Fruit fly (Drosophila melanogaster) whole organism, embryonic: ENCODE measurements around the gene anchor.
A peak's percentile ranks its signal among the peaks of the same experiment; 100 is the strongest.

ENCODE experiments used
- Abd-B ChIP-seq: fragments of 200-800 bp; sonication (Bioruptor generic); optimal IDR thresholded peaks from 2 replicates; lab custom pipeline; 2018; ENCODE audit warnings: missing biosample characterization, mild to moderate bottlenecking, missing genetic modification characterization, moderate library complexity
- Atf6 ChIP-seq: fragments of 200-800 bp; sonication (Bioruptor generic); IDR thresholded peaks from 2 replicates; pipeline ENCODE4 v1.3.6; 2022; ENCODE audit warnings: missing biosample characterization, missing genetic modification characterization
- B-H2 ChIP-seq: fragments of 200-800 bp; sonication (Bioruptor generic); optimal IDR thresholded peaks from 2 replicates; lab custom pipeline; 2018; ENCODE audit warnings: missing biosample characterization, mild to moderate bottlenecking, missing genetic modification characterization
- BtbVII ChIP-seq: fragments of 200-800 bp; sonication (Bioruptor generic); optimal IDR thresholded peaks from 3 replicates; lab custom pipeline; 2017; ENCODE audit warnings: missing biosample characterization, mild to moderate bottlenecking, missing genetic modification characterization
- Bteb2 ChIP-seq: fragments of 200-800 bp; sonication (Bioruptor generic); optimal IDR thresholded peaks from 2 replicates; lab custom pipeline; 2016; ENCODE audit warnings: missing biosample characterization, missing genetic modification characterization
- CG11398 ChIP-seq: fragments of 200-800 bp; sonication (Bioruptor generic); optimal IDR thresholded peaks from 2 replicates; lab custom pipeline; 2016; ENCODE audit warnings: missing biosample characterization, missing genetic modification characterization
- CG13296 ChIP-seq: fragments of 200-800 bp; sonication (Bioruptor generic); optimal IDR thresholded peaks from 3 replicates; lab custom pipeline; 2018; ENCODE audit warnings: missing biosample characterization, mild to moderate bottlenecking, missing genetic modification characterization
- CG15073 ChIP-seq: fragments of 200-800 bp; sonication (Bioruptor generic); optimal IDR thresholded peaks from 2 replicates; lab custom pipeline; 2016; ENCODE audit warnings: missing biosample characterization, missing genetic modification characterization
- CG15514 ChIP-seq: fragments of 200-800 bp; sonication (Bioruptor generic); optimal IDR thresholded peaks from 3 replicates; lab custom pipeline; 2017; ENCODE audit warnings: missing biosample characterization, missing genetic modification characterization, mild to moderate bottlenecking, moderate library complexity, missing genetic modification reagents
- CG17568 ChIP-seq: fragments of 200-800 bp; sonication (Bioruptor generic); optimal IDR thresholded peaks from 2 replicates; lab custom pipeline; 2018; ENCODE audit warnings: missing biosample characterization, mild to moderate bottlenecking, missing genetic modification characterization, moderate library complexity
- CG1792 ChIP-seq: fragments of 200-800 bp; sonication (Bioruptor generic); optimal IDR thresholded peaks from 2 replicates; lab custom pipeline; 2016; ENCODE audit warnings: missing biosample characterization, missing genetic modification characterization
- CG18011 ChIP-seq: fragments of 200-800 bp; sonication (Bioruptor generic); optimal IDR thresholded peaks from 2 replicates; lab custom pipeline; 2017; ENCODE audit warnings: missing biosample characterization, missing genetic modification characterization, mild to moderate bottlenecking, moderate library complexity, missing genotype
- CG3163 ChIP-seq: fragments of 200-800 bp; sonication (Bioruptor generic); optimal IDR thresholded peaks from 3 replicates; lab custom pipeline; 2016; ENCODE audit warnings: missing biosample characterization, missing genetic modification characterization
- CG33213 ChIP-seq: fragments of 200-800 bp; sonication (Bioruptor generic); optimal IDR thresholded peaks from 3 replicates; lab custom pipeline; 2016; ENCODE audit warnings: missing biosample characterization, missing genetic modification characterization
- CG34224 ChIP-seq: fragments of 200-800 bp; sonication (Bioruptor generic); IDR thresholded peaks from 3 replicates; pipeline ENCODE4 v1.3.6; 2022; ENCODE audit warnings: missing biosample characterization, missing genetic modification characterization; ENCODE audit not compliant: partially characterized antibody
- CG4424 ChIP-seq: fragments of 200-800 bp; sonication (Bioruptor generic); optimal IDR thresholded peaks from 3 replicates; lab custom pipeline; 2016; ENCODE audit warnings: missing biosample characterization, missing genetic modification characterization
- CG4854 ChIP-seq: fragments of 200-800 bp; sonication (Bioruptor generic); optimal IDR thresholded peaks from 2 replicates; lab custom pipeline; 2016; ENCODE audit warnings: missing biosample characterization, missing genetic modification characterization, inconsistent platforms
- CG6854 ChIP-seq: fragments of 200-800 bp; sonication (Bioruptor generic); optimal IDR thresholded peaks from 3 replicates; lab custom pipeline; 2017; ENCODE audit warnings: missing biosample characterization, mild to moderate bottlenecking, missing genetic modification characterization
- CG7928 ChIP-seq: fragments of 200-800 bp; sonication (Bioruptor generic); optimal IDR thresholded peaks from 2 replicates; lab custom pipeline; 2017; ENCODE audit warnings: missing biosample characterization, mild to moderate bottlenecking, missing genetic modification characterization
- Dbx ChIP-seq: fragments of 200-800 bp; sonication (Bioruptor generic); IDR thresholded peaks from 3 replicates; pipeline ENCODE4 v1.3.6; 2022; ENCODE audit warnings: missing biosample characterization, missing genetic modification characterization
- E2f2 ChIP-seq: fragments of 200-800 bp; sonication (Bioruptor generic); IDR thresholded peaks from 2 replicates; pipeline ENCODE4 v1.3.6; 2022; ENCODE audit warnings: missing biosample characterization, missing genetic modification characterization
- H15 ChIP-seq: fragments of 200-800 bp; sonication (Bioruptor generic); IDR thresholded peaks from 3 replicates; pipeline ENCODE4 v1.3.6; 2022; ENCODE audit warnings: missing biosample characterization, missing genetic modification characterization
- HHEX ChIP-seq: fragments of 200-800 bp; sonication (Bioruptor generic); optimal IDR thresholded peaks from 3 replicates; lab custom pipeline; 2017; ENCODE audit warnings: missing biosample characterization, mild to moderate bottlenecking, missing genetic modification characterization, missing genetic modification reagents
- Hmr ChIP-seq: fragments of 200-800 bp; sonication (Bioruptor generic); optimal IDR thresholded peaks from 3 replicates; lab custom pipeline; 2017; ENCODE audit warnings: mild to moderate bottlenecking, missing biosample characterization, missing genetic modification reagents, missing genetic modification characterization
- Lim3 ChIP-seq: fragments of 200-800 bp; sonication (Bioruptor generic); IDR thresholded peaks from 2 replicates; pipeline ENCODE4 v1.3.6; 2022; ENCODE audit warnings: missing biosample characterization, missing genetic modification characterization
- Med ChIP-seq: fragments of 200-800 bp; sonication (Bioruptor generic); peaks from one replicate; lab custom pipeline; 2016; ENCODE audit warnings: missing biosample characterization, missing genetic modification characterization, mild to moderate bottlenecking, inconsistent platforms, moderate library complexity
- Mes4 ChIP-seq: fragments of 200-800 bp; sonication (Bioruptor generic); optimal IDR thresholded peaks from 2 replicates; lab custom pipeline; 2016; ENCODE audit warnings: missing biosample characterization, missing genetic modification characterization
- NFAT ChIP-seq: fragments of 200-800 bp; sonication (Bioruptor generic); IDR thresholded peaks from 2 replicates; pipeline ENCODE4 v1.3.6; 2022; ENCODE audit warnings: missing biosample characterization, missing genetic modification characterization
- Nf-YC ChIP-seq: fragments of 200-800 bp; optimal IDR thresholded peaks from 3 replicates; lab custom pipeline; 2019; ENCODE audit warnings: missing biosample characterization, mild to moderate bottlenecking, missing genetic modification characterization, moderate library complexity
- Ravus ChIP-seq: fragments of 200-800 bp; sonication (Bioruptor generic); IDR thresholded peaks from 2 replicates; pipeline ENCODE4 v1.3.6; 2022; ENCODE audit warnings: missing biosample characterization, missing genetic modification characterization
- Side ChIP-seq: fragments of 200-800 bp; sonication (Bioruptor generic); optimal IDR thresholded peaks from 2 replicates; lab custom pipeline; 2016; ENCODE audit warnings: missing biosample characterization, missing genetic modification characterization
- YL-1 ChIP-seq: fragments of 200-800 bp; sonication (Bioruptor generic); optimal IDR thresholded peaks from 3 replicates; lab custom pipeline; 2017; ENCODE audit warnings: missing biosample characterization, mild to moderate bottlenecking, missing genetic modification characterization
- ash1 ChIP-seq: fragments of 200-800 bp; sonication (Bioruptor generic); optimal IDR thresholded peaks from 2 replicates; lab custom pipeline; 2018; ENCODE audit warnings: missing biosample characterization, mild to moderate bottlenecking, missing genetic modification characterization
- bcd ChIP-seq: fragments of 200-800 bp; sonication (Bioruptor generic); optimal IDR thresholded peaks from 2 replicates; lab custom pipeline; 2017; ENCODE audit warnings: missing biosample characterization, mild to moderate bottlenecking, missing genetic modification characterization
- caup ChIP-seq: fragments of 200-800 bp; sonication (Bioruptor generic); optimal IDR thresholded peaks from 3 replicates; lab custom pipeline; 2017; ENCODE audit warnings: missing biosample characterization, mild to moderate bottlenecking, missing genetic modification characterization, moderate library complexity; ENCODE audit not compliant: severe bottlenecking
- chm ChIP-seq: fragments of 200-800 bp; sonication (Bioruptor generic); IDR thresholded peaks from 2 replicates; pipeline ENCODE4 v1.3.6; 2022; ENCODE audit warnings: missing biosample characterization, missing genetic modification characterization
- crc ChIP-seq: fragments of 200-800 bp; sonication (Bioruptor generic); optimal IDR thresholded peaks from 2 replicates; lab custom pipeline; 2016; ENCODE audit warnings: missing biosample characterization, missing genetic modification characterization
- dm ChIP-seq: fragments of 200-800 bp; sonication (Bioruptor generic); optimal IDR thresholded peaks from 3 replicates; lab custom pipeline; 2016; ENCODE audit warnings: missing biosample characterization, missing genetic modification characterization
- ems ChIP-seq: fragments of 200-800 bp; sonication (Bioruptor generic); optimal IDR thresholded peaks from 3 replicates; lab custom pipeline; 2016; ENCODE audit warnings: missing biosample characterization, missing genetic modification characterization
- exex ChIP-seq: fragments of 200-800 bp; sonication (Bioruptor generic); optimal IDR thresholded peaks from 4 replicates; lab custom pipeline; 2018; ENCODE audit warnings: missing biosample characterization, mild to moderate bottlenecking, missing genetic modification characterization, moderate library complexity
- fd3F ChIP-seq: fragments of 200-800 bp; sonication (Bioruptor generic); optimal IDR thresholded peaks from 2 replicates; lab custom pipeline; 2018; ENCODE audit warnings: missing biosample characterization, mild to moderate bottlenecking, missing genetic modification characterization, moderate library complexity
- gem ChIP-seq: fragments of 200-800 bp; sonication (Bioruptor generic); optimal IDR thresholded peaks from 2 replicates; lab custom pipeline; 2019; ENCODE audit warnings: missing biosample characterization, mild to moderate bottlenecking, missing genetic modification characterization, moderate library complexity
- grn ChIP-seq: fragments of 200-800 bp; sonication (Bioruptor generic); optimal IDR thresholded peaks from 3 replicates; lab custom pipeline; 2017; ENCODE audit warnings: missing biosample characterization, missing genetic modification characterization
- her ChIP-seq: fragments of 200-800 bp; sonication (Bioruptor generic); optimal IDR thresholded peaks from 2 replicates; lab custom pipeline; 2016; ENCODE audit warnings: missing biosample characterization, missing genetic modification characterization
- lab ChIP-seq: fragments of 200-800 bp; sonication (Bioruptor generic); optimal IDR thresholded peaks from 3 replicates; lab custom pipeline; 2017; ENCODE audit warnings: missing biosample characterization, missing genetic modification characterization, mild to moderate bottlenecking, moderate library complexity, missing genetic modification reagents
- luna ChIP-seq: fragments of 200-800 bp; sonication (Bioruptor generic); optimal IDR thresholded peaks from 2 replicates; lab custom pipeline; 2016; ENCODE audit warnings: missing biosample characterization, missing genetic modification characterization
- mirr ChIP-seq: fragments of 200-800 bp; sonication (Bioruptor generic); optimal IDR thresholded peaks from 3 replicates; lab custom pipeline; 2018; ENCODE audit warnings: missing biosample characterization, mild to moderate bottlenecking, missing genetic modification characterization
- pzg ChIP-seq: fragments of 200-800 bp; sonication (Bioruptor generic); optimal IDR thresholded peaks from 3 replicates; lab custom pipeline; 2018; ENCODE audit warnings: missing biosample characterization, mild to moderate bottlenecking, missing genetic modification characterization, moderate library complexity
- seq ChIP-seq: fragments of 200-800 bp; sonication (Bioruptor generic); IDR thresholded peaks from 2 replicates; pipeline ENCODE4 v1.3.6; 2022; ENCODE audit warnings: missing biosample characterization, missing genetic modification characterization
- wek ChIP-seq: fragments of 200-800 bp; sonication (Bioruptor generic); optimal IDR thresholded peaks from 3 replicates; lab custom pipeline; 2018; ENCODE audit warnings: missing biosample characterization, mild to moderate bottlenecking, missing genetic modification characterization, moderate library complexity
- zf30C ChIP-seq: fragments of 200-800 bp; sonication (Bioruptor generic); optimal IDR thresholded peaks from 3 replicates; lab custom pipeline; 2018; ENCODE audit warnings: missing biosample characterization, mild to moderate bottlenecking, missing genetic modification characterization

The anchor gene

dm6 chr3L:17659268-17659589, 37.6 kb downstream of the anchor start (continued):
- TF ChIP-seq CG11398 (peak; percentile 41), CG17568 (GFP tag; lab: Kevin White, UChicago) (peak; percentile 12), Abd-B (GFP tag; lab: Kevin White, UChicago) (no peak), bcd (GFP tag; lab: Kevin White, UChicago) (peak; percentile 13), ems (GFP tag; lab: Kevin White, UChicago) (peak; percentile 9), H15 (GFP tag; lab: Robert Waterston, UW) (no peak), CG3163 (peak; percentile 30), YL-1 (peak; percentile 15), CG4854 (GFP tag; lab: Kevin White, UChicago) (peak; percentile 7), Nf-YC (tag; lab: Kevin White, UChicago) (no peak), BtbVII (GFP tag; lab: Kevin White, UChicago) (peak; percentile 49), luna (GFP tag; lab: Kevin White, UChicago) (peak; percentile 33), CG1792 (GFP tag; lab: Kevin White, UChicago) (peak; percentile 33), NFAT (peak; percentile 70), Ravus (no peak), E2f2 (GFP tag; lab: Robert Waterston, UW) (0 out of 2 replicates have a peak, but pooled peaks have one; percentile 14), B-H2 (GFP tag; lab: Kevin White, UChicago) (peak; percentile 82), CG4424 (peak; percentile 18), lab (peak; percentile 86), seq (peak; percentile 55; the same call in 1 of the 2 replicates), wek (peak; percentile 4), Mes4 (GFP tag; lab: Kevin White, UChicago) (peak; percentile 6), dm (GFP tag; lab: Kevin White, UChicago) (no peak), caup (GFP tag; lab: Kevin White, UChicago) (peak; percentile 82), her (GFP tag; lab: Kevin White, UChicago) (peak; percentile 27), Bteb2 (GFP tag; lab: Kevin White, UChicago) (peak; percentile 33), ash1 (GFP tag; lab: Kevin White, UChicago) (peak; percentile 77), mirr (GFP tag; lab: Kevin White, UChicago) (peak; percentile 79), crc (peak; percentile 7), CG33213 (GFP tag; lab: Kevin White, UChicago) (peak; percentile 73), zf30C (GFP tag; lab: Kevin White, UChicago) (no peak), gem (no peak), Lim3 (GFP tag; lab: Robert Waterston, UW) (no peak), exex (tag; lab: Kevin White, UChicago) (peak; percentile 3), fd3F (peak; percentile 3), chm (GFP tag; lab: Robert Waterston, UW) (peak; percentile 59; the same call in 1 of the 2 replicates), CG6854 (GFP tag; lab: Kevin White, UChicago) (peak; percentile 15), Med (GFP tag; lab: Kevin White, UChicago) (peak; percentile 93), CG15073 (GFP tag; lab: Kevin White, UChicago) (no peak), CG7928 (GFP tag; lab: Kevin White, UChicago) (peak; percentile 25), grn (GFP tag; lab: Kevin White, UChicago) (peak; percentile 1), Side (GFP tag; lab: Kevin White, UChicago) (peak; percentile 36), Atf6 (GFP tag; lab: Robert Waterston, UW) (peak; percentile 68; the same call in 1 of the 2 replicates), Hmr (GFP tag; lab: Kevin White, UChicago) (peak; percentile 81), pzg (peak; percentile 11), Dbx (GFP tag; lab: Robert Waterston, UW) (0 out of 3 replicates have a peak, but pooled peaks have one; percentile 47), CG18011 (GFP tag; lab: Kevin White, UChicago) (no peak), HHEX (GFP tag; lab: Kevin White, UChicago) (peak; percentile 42), CG34224 (no peak), CG15514 (GFP tag; lab: Kevin White, UChicago) (peak; percentile 71), CG13296 (peak; percentile 68)
